1 fruit fly cellular context compared by ENCODE assay signal in the genomic region with DNA sequence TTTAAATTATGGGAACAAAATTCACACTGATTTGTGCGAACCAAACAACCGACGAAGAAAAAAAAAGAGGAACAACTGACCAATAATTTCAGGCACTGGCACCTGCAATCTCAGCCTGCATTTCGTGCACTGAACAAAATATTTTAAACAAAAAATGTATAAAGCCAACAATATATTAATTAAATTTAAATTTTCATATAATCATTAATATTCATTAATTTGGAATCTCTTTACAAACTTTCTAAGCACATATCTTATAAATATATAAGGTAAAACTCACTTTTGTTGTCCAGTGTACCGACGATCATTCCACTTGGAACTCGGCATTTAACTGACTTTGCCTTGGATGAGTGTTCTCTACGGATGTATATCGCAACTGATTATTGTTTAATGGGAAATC.
TF ChIP-seq lines count a peak whose summit lies in the region.

No protein-coding gene starts in this region.

TF ChIP-seq in whole organism, embryonic, 481 proteins besides CTCF, POLR2A, EP300 and RAD21 (continued from another document):
- TF ChIP-seq vvl (GFP tag; IDR thresholded peaks at IDR 0.05; lab: Robert Waterston, UW) (no peak), Sry-β (GFP tag; optimal IDR thresholded peaks at IDR 0.05; lab: Kevin White, UChicago) (no peak), cwo (GFP tag; optimal IDR thresholded peaks at IDR 0.05; lab: Kevin White, UChicago) (no peak), kay (GFP tag; optimal IDR thresholded peaks at IDR 0.05; lab: Kevin White, UChicago) (no peak), chm (GFP tag; IDR thresholded peaks at IDR 0.05; lab: Robert Waterston, UW) (no peak), CG17912 (GFP tag; optimal IDR thresholded peaks at IDR 0.05; lab: Kevin White, UChicago) (no peak), odd (GFP tag; optimal IDR thresholded peaks at IDR 0.05; lab: Kevin White, UChicago) (no peak), CG9727 (GFP tag; optimal IDR thresholded peaks at IDR 0.05; lab: Kevin White, UChicago) (peak; percentile 22), CG5953 (GFP tag; IDR thresholded peaks at IDR 0.05; lab: Robert Waterston, UW) (no peak), nmo (GFP tag; optimal IDR thresholded peaks at IDR 0.05; lab: Kevin White, UChicago) (peak; percentile 19), eve (GFP tag; optimal IDR thresholded peaks at IDR 0.05; lab: Kevin White, UChicago) (no peak), CG11085 (GFP tag; IDR thresholded peaks at IDR 0.05; lab: Robert Waterston, UW) (no peak), sim (GFP tag; IDR thresholded peaks at IDR 0.05; lab: Robert Waterston, UW) (no peak), CG4820 (GFP tag; optimal IDR thresholded peaks at IDR 0.05; lab: Kevin White, UChicago) (no peak), inv (GFP tag; IDR thresholded peaks at IDR 0.05; lab: Robert Waterston, UW; ENCODE audit: partially characterized antibody) (no peak), Kr (GFP tag; optimal IDR thresholded peaks at IDR 0.05; lab: Kevin White, UChicago) (no peak), gsb (GFP tag; IDR thresholded peaks at IDR 0.05; lab: Robert Waterston, UW) (no peak), CG11398 (GFP tag; optimal IDR thresholded peaks at IDR 0.05; lab: Kevin White, UChicago) (no peak), Usf (GFP tag; optimal IDR thresholded peaks at IDR 0.05; lab: Kevin White, UChicago) (no peak), CG3065 (GFP tag; optimal IDR thresholded peaks at IDR 0.05; lab: Kevin White, UChicago) (no peak), Camta (GFP tag; optimal IDR thresholded peaks at IDR 0.05; lab: Kevin White, UChicago) (no peak), NC2α (GFP tag; optimal IDR thresholded peaks at IDR 0.05; lab: Kevin White, UChicago) (no peak), CG6683 (GFP tag; optimal IDR thresholded peaks at IDR 0.05; lab: Kevin White, UChicago) (no peak), klu (GFP tag; IDR thresholded peaks at IDR 0.05; lab: Robert Waterston, UW) (no peak), unpg (GFP tag; optimal IDR thresholded peaks at IDR 0.05; lab: Kevin White, UChicago) (peak; percentile 4), row (GFP tag; IDR thresholded peaks at IDR 0.05; lab: Robert Waterston, UW) (0 out of 3 replicates have a peak, but pooled peaks have one; percentile 6), C15 (GFP tag; IDR thresholded peaks at IDR 0.05; lab: Robert Waterston, UW) (no peak), Pdp1 (GFP tag; optimal IDR thresholded peaks at IDR 0.05; lab: Kevin White, UChicago) (no peak), gfzf (GFP tag; optimal IDR thresholded peaks at IDR 0.05; lab: Kevin White, UChicago) (no peak), CG13624 (GFP tag; optimal IDR thresholded peaks at IDR 0.05; lab: Kevin White, UChicago) (no peak), insv (GFP tag; optimal IDR thresholded peaks at IDR 0.05; lab: Kevin White, UChicago) (no peak), gsb-n (tag; optimal IDR thresholded peaks at IDR 0.05; lab: Kevin White, UChicago) (peak; percentile 0), CG33557 (GFP tag; optimal IDR thresholded peaks at IDR 0.05; lab: Kevin White, UChicago) (no peak), Adf1 (GFP tag; IDR thresholded peaks at IDR 0.05; lab: Robert Waterston, UW) (no peak), Asciz (GFP tag; optimal IDR thresholded peaks at IDR 0.05; lab: Kevin White, UChicago) (no peak), CG14667 (GFP tag; IDR thresholded peaks at IDR 0.05; lab: Robert Waterston, UW) (no peak), CG14710 (tag; optimal IDR thresholded peaks at IDR 0.05; lab: Kevin White, UChicago) (peak; percentile 20), lola (GFP tag; optimal IDR thresholded peaks at IDR 0.05; lab: Kevin White, UChicago) (peak in 1 of 3 experiments; percentile 5), Rfx (GFP tag; IDR thresholded peaks at IDR 0.05; lab: Robert Waterston, UW) (no peak), hkb (optimal IDR thresholded peaks at IDR 0.05; lab: Kevin White, UChicago) (no peak), hkb (GFP tag; IDR thresholded peaks at IDR 0.05; lab: Robert Waterston, UW) (no peak), crol (GFP tag; IDR thresholded peaks at IDR 0.05; lab: Robert Waterston, UW) (no peak), CG7357 (GFP tag; IDR thresholded peaks at IDR 0.05; lab: Robert Waterston, UW) (no peak), Meics (GFP tag; optimal IDR thresholded peaks at IDR 0.05; lab: Kevin White, UChicago) (no peak), CG4404 (GFP tag; IDR thresholded peaks at IDR 0.05; lab: Robert Waterston, UW) (no peak), lov (optimal IDR thresholded peaks at IDR 0.05; lab: Kevin White, UChicago) (no peak), lov (GFP tag; IDR thresholded peaks at IDR 0.05; lab: Robert Waterston, UW) (no peak)
TF ChIP-seq in whole organism, embryonic: peak in this region for 22.
